Worm (Caenorhabditis elegans): ENCODE results near the gene W04E12.5.

ce11 chrV:19715419-19715818 is 30.5 kb upstream of the W04E12.5 start, which contains the start of gene Y43F8C.16:
- TF ChIP-seq W03F9.2 (tag; optimal IDR thresholded peaks at IDR 0.05) (no peak), dao-5 (tag; optimal IDR thresholded peaks at IDR 0.05) (no peak), him-1 (tag; optimal IDR thresholded peaks at IDR 0.05) (no peak)

Measured in whole organism, L4/young adult.